Worm (Caenorhabditis elegans): ENCODE results near the gene hil-1.

Gene hil-1

ce11 chrV:14945124-14945523, 4.5 kb upstream of the hil-1 start:
- TF ChIP-seq W03F9.2 (tag; optimal IDR thresholded peaks at IDR 0.05) (no peak), dao-5 (tag; optimal IDR thresholded peaks at IDR 0.05) (no peak)

- TF ChIP-seq dao-5 (tag; optimal IDR thresholded peaks at IDR 0.05) (no peak), W03F9.2 (tag; optimal IDR thresholded peaks at IDR 0.05) (no peak), him-1 (tag; optimal IDR thresholded peaks at IDR 0.05) (no peak)
These were observed 3.9 kb upstream of the hil-1 start, which contains the start of gene C30G7.3 for ce11 chrV:14945697-14946096. Gene C30G7.3 (minus strand): TSS chrV:14945704.

- TF ChIP-seq him-1 (tag; optimal IDR thresholded peaks at IDR 0.05) (no peak), dao-5 (tag; optimal IDR thresholded peaks at IDR 0.05) (no peak), W03F9.2 (tag; optimal IDR thresholded peaks at IDR 0.05) (no peak)
These were observed 2.6 kb upstream of the hil-1 start, which contains the start of gene C30G7.4 for ce11 chrV:14947022-14947421. Gene C30G7.4 (minus strand): TSS chrV:14947122.

- TF ChIP-seq dao-5 (tag; optimal IDR thresholded peaks at IDR 0.05) (no peak), W03F9.2 (tag; optimal IDR thresholded peaks at IDR 0.05) (no peak), him-1 (tag; optimal IDR thresholded peaks at IDR 0.05) (no peak)
These were observed 1.0 kb upstream of the hil-1 start for ce11 chrV:14948566-14948965.

ce11 chrV:14954633-14955032, 5.1 kb downstream of the hil-1 start, which contains the start of gene C30G7.5:
Gene C30G7.5 (minus strand): TSS chrV:14954733.
- TF ChIP-seq him-1 (tag; optimal IDR thresholded peaks at IDR 0.05) (no peak), W03F9.2 (tag; optimal IDR thresholded peaks at IDR 0.05) (no peak), dao-5 (tag; optimal IDR thresholded peaks at IDR 0.05) (no peak)

ce11 chrV:14955676-14956075, 6.1 kb downstream of the hil-1 start, which contains the start of gene F02D8.9:
Gene F02D8.9 (minus strand): TSS chrV:14955776.
- TF ChIP-seq him-1 (tag; optimal IDR thresholded peaks at IDR 0.05), result no peak
- TF ChIP-seq dao-5 (tag; optimal IDR thresholded peaks at IDR 0.05), result no peak
- no peak for TF ChIP-seq W03F9.2 (tag; optimal IDR thresholded peaks at IDR 0.05)

ce11 chrV:14971136-14971535, 21.6 kb downstream of the hil-1 start, which contains the start of gene nlp-59:
Gene nlp-59 (plus strand): TSS chrV:14971436.
- no peak for TF ChIP-seq him-1 (tag; optimal IDR thresholded peaks at IDR 0.05)
- TF ChIP-seq dao-5 (tag; optimal IDR thresholded peaks at IDR 0.05), result no peak
- TF ChIP-seq W03F9.2 (tag; optimal IDR thresholded peaks at IDR 0.05), result no peak

ce11 chrV:14978205-14978751, 28.7 kb downstream of the hil-1 start, which contains the start of the genes grd-12 and F02D8.1:
Gene grd-12 (plus strand): TSS chrV:14978505.
Gene F02D8.1 (minus strand): TSS chrV:14978701.
- TF ChIP-seq him-1 (tag; optimal IDR thresholded peaks at IDR 0.05) (no peak), dao-5 (tag; optimal IDR thresholded peaks at IDR 0.05) (no peak)

- TF ChIP-seq W03F9.2 (tag; optimal IDR thresholded peaks at IDR 0.05) (no peak), dao-5 (tag; optimal IDR thresholded peaks at IDR 0.05) (no peak), him-1 (tag; optimal IDR thresholded peaks at IDR 0.05) (no peak)
These were observed 30.4 kb downstream of the hil-1 start, which contains the start of gene xbx-1 for ce11 chrV:14979937-14980336. Gene xbx-1 (plus strand): TSS chrV:14980237.

- TF ChIP-seq him-1 (tag; optimal IDR thresholded peaks at IDR 0.05) (no peak), W03F9.2 (tag; optimal IDR thresholded peaks at IDR 0.05) (no peak), dao-5 (tag; optimal IDR thresholded peaks at IDR 0.05) (no peak)
These were observed 35.0 kb downstream of the hil-1 start, which contains the start of gene F02D8.4 for ce11 chrV:14984593-14984992. Gene F02D8.4 (plus strand): TSS chrV:14984893.

- TF ChIP-seq W03F9.2 (tag; optimal IDR thresholded peaks at IDR 0.05), result no peak
- no peak for TF ChIP-seq him-1 (tag; optimal IDR thresholded peaks at IDR 0.05)
- TF ChIP-seq dao-5 (tag; optimal IDR thresholded peaks at IDR 0.05), result no peak
These were observed 41.3 kb downstream of the hil-1 start, which contains the start of the genes cdt-2 and T01C3.2 for ce11 chrV:14990843-14991242. Gene cdt-2 (minus strand): TSS chrV:14991126. Gene T01C3.2 (plus strand): TSS chrV:14991168.

ce11 chrV:14991489-14991888, 41.9 kb downstream of the hil-1 start:
- TF ChIP-seq him-1 (tag; optimal IDR thresholded peaks at IDR 0.05), result no peak
- no peak for TF ChIP-seq dao-5 (tag; optimal IDR thresholded peaks at IDR 0.05)
- TF ChIP-seq W03F9.2 (tag; optimal IDR thresholded peaks at IDR 0.05), result no peak

ce11 chrV:14992627-14993117, 43.1 kb downstream of the hil-1 start, which contains the start of gene T01C3.3:
Gene T01C3.3 (minus strand): TSS chrV:14992677.
- TF ChIP-seq dao-5 (tag; optimal IDR thresholded peaks at IDR 0.05) (no peak), him-1 (tag; optimal IDR thresholded peaks at IDR 0.05) (no peak), W03F9.2 (tag; optimal IDR thresholded peaks at IDR 0.05) (no peak)

- TF ChIP-seq W03F9.2 (tag; optimal IDR thresholded peaks at IDR 0.05), result no peak
- TF ChIP-seq dao-5 (tag; optimal IDR thresholded peaks at IDR 0.05), result no peak
- no peak for TF ChIP-seq him-1 (tag; optimal IDR thresholded peaks at IDR 0.05)
These were observed 44.0 kb downstream of the hil-1 start, which contains the start of gene fil-1 for ce11 chrV:14993620-14994019. Gene fil-1 (plus strand): TSS chrV:14993838.

All from whole organism, L4/young adult.